Fruit fly (Drosophila melanogaster) whole organism, embryonic: ENCODE results near the gene Cyp28c1.
A peak's percentile ranks its signal among the peaks of the same experiment; 100 is the strongest.

ENCODE experiments used
- ATbp ChIP-seq: fragments of 200-800 bp; sonication (Bioruptor generic); optimal IDR thresholded peaks from 2 replicates; lab custom pipeline; 2017; ENCODE audit warnings: missing biosample characterization, mild to moderate bottlenecking, missing genetic modification characterization, missing genetic modification reagents
- Adf1 ChIP-seq: fragments of 200-800 bp; sonication (Bioruptor generic); IDR thresholded peaks from 2 replicates; pipeline ENCODE4 v1.3.6; 2022; ENCODE audit warnings: missing biosample characterization, missing genetic modification characterization
- Atf-2 ChIP-seq: fragments of 200-800 bp; sonication (Bioruptor generic); optimal IDR thresholded peaks from 2 replicates; lab custom pipeline; 2016; ENCODE audit warnings: missing biosample characterization, missing genetic modification characterization
- Atf3 ChIP-seq: fragments of 200-800 bp; sonication (Bioruptor generic); optimal IDR thresholded peaks from 3 replicates; lab custom pipeline; 2016; ENCODE audit warnings: missing biosample characterization, missing genetic modification characterization
- BEAF-32 ChIP-seq: fragments of 200-800 bp; sonication (Bioruptor generic); optimal IDR thresholded peaks from 3 replicates; lab custom pipeline; 2017; ENCODE audit warnings: missing biosample characterization, missing genetic modification characterization, mild to moderate bottlenecking, moderate library complexity, missing genetic modification reagents
- CG11695 ChIP-seq: fragments of 200-800 bp; sonication (Bioruptor generic); IDR thresholded peaks from 3 replicates; pipeline ENCODE4 v1.3.6; 2022; ENCODE audit warnings: missing biosample characterization, missing genetic modification characterization
- CG12299 ChIP-seq: fragments of 200-800 bp; sonication (Bioruptor generic); optimal IDR thresholded peaks from 2 replicates; lab custom pipeline; 2018; ENCODE audit warnings: missing biosample characterization, mild to moderate bottlenecking, missing genetic modification characterization
- CG12744 ChIP-seq: fragments of 200-800 bp; sonication (Bioruptor generic); optimal IDR thresholded peaks from 2 replicates; lab custom pipeline; 2016; ENCODE audit warnings: missing biosample characterization, missing genetic modification characterization
- CG12942 ChIP-seq: fragments of 200-800 bp; sonication (Bioruptor generic); optimal IDR thresholded peaks from 3 replicates; lab custom pipeline; 2016; ENCODE audit warnings: missing biosample characterization, missing genetic modification characterization
- CG15011 ChIP-seq: fragments of 200-800 bp; sonication (Bioruptor generic); optimal IDR thresholded peaks from 3 replicates; lab custom pipeline; 2018; ENCODE audit warnings: missing biosample characterization, mild to moderate bottlenecking, missing genetic modification characterization
- CG15479 ChIP-seq: fragments of 200-800 bp; sonication (Bioruptor generic); optimal IDR thresholded peaks from 3 replicates; lab custom pipeline; 2019; ENCODE audit warnings: missing biosample characterization, mild to moderate bottlenecking, missing genetic modification characterization, moderate library complexity
- CG17568 ChIP-seq: fragments of 200-800 bp; sonication (Bioruptor generic); optimal IDR thresholded peaks from 2 replicates; lab custom pipeline; 2018; ENCODE audit warnings: missing biosample characterization, mild to moderate bottlenecking, missing genetic modification characterization, moderate library complexity
- CG18476 ChIP-seq: fragments of 200-800 bp; sonication (Bioruptor generic); optimal IDR thresholded peaks from 2 replicates; lab custom pipeline; 2016; ENCODE audit warnings: missing biosample characterization, mild to moderate bottlenecking, missing genetic modification characterization
- CG2129 ChIP-seq: fragments of 200-800 bp; sonication (Bioruptor generic); IDR thresholded peaks from 2 replicates; pipeline ENCODE4 v1.3.6; 2022; ENCODE audit warnings: missing biosample characterization, missing genetic modification characterization; ENCODE audit not compliant: partially characterized antibody
- CG2712 ChIP-seq: fragments of 200-800 bp; optimal IDR thresholded peaks from 3 replicates; lab custom pipeline; 2019; ENCODE audit warnings: missing biosample characterization, mild to moderate bottlenecking, missing genetic modification characterization, moderate library complexity
- CG30020 ChIP-seq: fragments of 200-800 bp; optimal IDR thresholded peaks from 2 replicates; lab custom pipeline; 2019; ENCODE audit warnings: missing biosample characterization, mild to moderate bottlenecking, missing genetic modification characterization, moderate library complexity
- CG31224 ChIP-seq: fragments of 200-800 bp; sonication (Bioruptor generic); IDR thresholded peaks from 2 replicates; pipeline ENCODE4 v1.3.6; 2022; ENCODE audit warnings: missing biosample characterization, missing genetic modification characterization
- CG31365 ChIP-seq: fragments of 200-800 bp; sonication (Bioruptor generic); optimal IDR thresholded peaks from 2 replicates; lab custom pipeline; 2018; ENCODE audit warnings: missing biosample characterization, mild to moderate bottlenecking, missing genetic modification characterization
- CG32772 ChIP-seq: fragments of 200-800 bp; sonication (Bioruptor generic); IDR thresholded peaks from 2 replicates; pipeline ENCODE4 v1.3.6; 2022; ENCODE audit warnings: missing biosample characterization, missing genetic modification characterization
- CG6791 ChIP-seq: fragments of 200-800 bp; sonication (Bioruptor generic); IDR thresholded peaks from 3 replicates; pipeline ENCODE4 v1.3.6; 2022; ENCODE audit warnings: missing biosample characterization, missing genetic modification characterization; ENCODE audit not compliant: partially characterized antibody
- CG6854 ChIP-seq: fragments of 200-800 bp; sonication (Bioruptor generic); optimal IDR thresholded peaks from 3 replicates; lab custom pipeline; 2017; ENCODE audit warnings: missing biosample characterization, mild to moderate bottlenecking, missing genetic modification characterization
- CG7357 ChIP-seq: fragments of 200-800 bp; sonication (Bioruptor generic); IDR thresholded peaks from 3 replicates; pipeline ENCODE4 v1.3.6; 2022; ENCODE audit warnings: missing biosample characterization, missing genetic modification characterization
- CG9437 ChIP-seq: fragments of 200-800 bp; sonication (Bioruptor generic); optimal IDR thresholded peaks from 2 replicates; lab custom pipeline; 2018; ENCODE audit warnings: missing biosample characterization, mild to moderate bottlenecking, missing genetic modification characterization
- CG9797 ChIP-seq: fragments of 200-800 bp; sonication (Bioruptor generic); optimal IDR thresholded peaks from 3 replicates; lab custom pipeline; 2018; ENCODE audit warnings: missing biosample characterization, mild to moderate bottlenecking, missing genetic modification characterization
- D19A ChIP-seq: fragments of 200-800 bp; optimal IDR thresholded peaks from 3 replicates; lab custom pipeline; 2019; ENCODE audit warnings: missing biosample characterization, mild to moderate bottlenecking, missing genetic modification characterization, moderate library complexity
- Dll ChIP-seq: fragments of 200-800 bp; sonication (Bioruptor generic); IDR thresholded peaks from 4 replicates; pipeline ENCODE4 v1.3.6; 2022; ENCODE audit warnings: missing biosample characterization, missing genetic modification characterization; ENCODE audit not compliant: partially characterized antibody
- Hr3 ChIP-seq: fragments of 200-800 bp; sonication (Bioruptor generic); optimal IDR thresholded peaks from 3 replicates; lab custom pipeline; 2016; ENCODE audit warnings: missing biosample characterization, missing genetic modification characterization
- MESR4 ChIP-seq: fragments of 200-800 bp; sonication (Bioruptor generic); optimal IDR thresholded peaks from 2 replicates; lab custom pipeline; 2018; ENCODE audit warnings: missing biosample characterization, mild to moderate bottlenecking, missing genetic modification characterization, moderate library complexity
- MTF-1 ChIP-seq: fragments of 200-800 bp; sonication (Bioruptor generic); optimal IDR thresholded peaks from 2 replicates; lab custom pipeline; 2018; ENCODE audit warnings: missing biosample characterization, mild to moderate bottlenecking, missing genetic modification characterization, borderline replicate concordance
- Mad ChIP-seq: fragments of 200-800 bp; sonication (Bioruptor generic); optimal IDR thresholded peaks from 2 replicates; lab custom pipeline; 2016; ENCODE audit warnings: missing biosample characterization, missing genetic modification characterization
- NfI ChIP-seq: fragments of 200-800 bp; sonication (Bioruptor generic); optimal IDR thresholded peaks from 3 replicates; lab custom pipeline; 2018; ENCODE audit warnings: missing biosample characterization, mild to moderate bottlenecking, missing genetic modification characterization, moderate library complexity
- Rfx ChIP-seq: fragments of 200-800 bp; sonication (Bioruptor generic); IDR thresholded peaks from 2 replicates; pipeline ENCODE4 v1.3.6; 2022; ENCODE audit warnings: missing biosample characterization, missing genetic modification characterization
- Side ChIP-seq: fragments of 200-800 bp; sonication (Bioruptor generic); optimal IDR thresholded peaks from 2 replicates; lab custom pipeline; 2016; ENCODE audit warnings: missing biosample characterization, missing genetic modification characterization
- Taf1 ChIP-seq: fragments of 200-800 bp; sonication (Bioruptor generic); IDR thresholded peaks from 2 replicates; pipeline ENCODE4 v1.3.6; 2022; ENCODE audit warnings: missing biosample characterization, missing genetic modification characterization
- amos ChIP-seq: fragments of 200-800 bp; sonication (Bioruptor generic); IDR thresholded peaks from 2 replicates; pipeline ENCODE4 v1.3.6; 2022; ENCODE audit warnings: missing biosample characterization, missing genetic modification characterization; ENCODE audit not compliant: partially characterized antibody
- chn ChIP-seq: fragments of 200-800 bp; sonication (Bioruptor generic); optimal IDR thresholded peaks from 2 replicates; lab custom pipeline; 2016; ENCODE audit warnings: missing biosample characterization, missing genetic modification characterization
- cwo ChIP-seq: fragments of 200-800 bp; sonication (Bioruptor generic); optimal IDR thresholded peaks from 3 replicates; lab custom pipeline; 2017; ENCODE audit warnings: missing biosample characterization, missing genetic modification characterization, mild to moderate bottlenecking, moderate library complexity, missing genetic modification reagents
- disco-r ChIP-seq: fragments of 200-800 bp; sonication (Bioruptor generic); optimal IDR thresholded peaks from 2 replicates; lab custom pipeline; 2016; ENCODE audit warnings: missing biosample characterization, missing genetic modification characterization
- eve ChIP-seq, 2 experiments: fragments of >200 bp; optimal IDR thresholded peaks; 2 replicates each; lab custom pipeline; 2017; ENCODE audit warnings: missing biosample characterization in 2 of 2, missing genetic modification characterization in 2 of 2
- fru ChIP-seq: fragments of >200 bp; optimal IDR thresholded peaks from 2 replicates; lab custom pipeline; 2017
- fu2 ChIP-seq: fragments of 200-800 bp; sonication (Bioruptor generic); optimal IDR thresholded peaks from 2 replicates; lab custom pipeline; 2016; ENCODE audit warnings: missing biosample characterization, missing genetic modification characterization
- ham ChIP-seq: fragments of 200-800 bp; sonication (Bioruptor generic); IDR thresholded peaks from 2 replicates; pipeline ENCODE4 v1.3.6; 2022; ENCODE audit warnings: missing biosample characterization, missing genetic modification characterization
- ind ChIP-seq: fragments of 200-800 bp; sonication (Bioruptor generic); optimal IDR thresholded peaks from 3 replicates; lab custom pipeline; 2016; ENCODE audit warnings: missing biosample characterization, missing genetic modification characterization
- lab ChIP-seq: fragments of 200-800 bp; sonication (Bioruptor generic); optimal IDR thresholded peaks from 3 replicates; lab custom pipeline; 2017; ENCODE audit warnings: missing biosample characterization, missing genetic modification characterization, mild to moderate bottlenecking, moderate library complexity, missing genetic modification reagents
- lov ChIP-seq, 2 experiments: fragments of 200-800 bp in 1 of 2; fragments of >200 bp in 1 of 2; sonication (Bioruptor generic) in 1 of 2; IDR thresholded peaks in 1 of 2; optimal IDR thresholded peaks in 1 of 2; 2 replicates in 1 of 2; 3 replicates in 1 of 2; pipeline versions ENCODE4 v1.3.6 to Lab custom; 2017 to 2022; ENCODE audit warnings: missing biosample characterization in 1 of 2, missing genetic modification characterization in 1 of 2
- sima ChIP-seq: fragments of 200-800 bp; sonication (Bioruptor generic); optimal IDR thresholded peaks from 2 replicates; lab custom pipeline; 2016; ENCODE audit warnings: missing biosample characterization, missing genetic modification characterization
- tgo ChIP-seq: fragments of 200-800 bp; sonication (Bioruptor generic); IDR thresholded peaks from 3 replicates; pipeline ENCODE4 v1.3.6; 2022; ENCODE audit warnings: missing biosample characterization, missing genetic modification characterization
- tup ChIP-seq: fragments of 200-800 bp; sonication (Bioruptor generic); optimal IDR thresholded peaks from 2 replicates; lab custom pipeline; 2016; ENCODE audit warnings: missing biosample characterization, mild to moderate bottlenecking, missing genetic modification characterization, moderate library complexity
- unc-4 ChIP-seq: fragments of 200-800 bp; sonication (Bioruptor generic); IDR thresholded peaks from 2 replicates; pipeline ENCODE4 v1.3.6; 2022; ENCODE audit warnings: missing biosample characterization, missing genetic modification characterization; ENCODE audit not compliant: partially characterized antibody

The Cyp28c1 gene

dm6 chrX:11848507-11849264, 9.3 kb downstream of the Cyp28c1 start (continued):
- TF ChIP-seq Adf1 (GFP tag; lab: Robert Waterston, UW) (no peak), ATbp (GFP tag; lab: Kevin White, UChicago) (peak; percentile 45), disco-r (GFP tag; lab: Kevin White, UChicago) (no peak), CG2712 (peak; percentile 53), CG9797 (GFP tag; lab: Kevin White, UChicago) (no peak), fru (lab: Kevin White, UChicago) (no peak), Atf-2 (no peak), CG15479 (GFP tag; lab: Kevin White, UChicago) (no peak), tup (GFP tag; lab: Kevin White, UChicago) (no peak), CG15011 (GFP tag; lab: Kevin White, UChicago) (peak; percentile 5), D19A (tag; lab: Kevin White, UChicago) (peak; percentile 42), CG30020 (tag; lab: Kevin White, UChicago) (no peak), CG12744 (GFP tag; lab: Kevin White, UChicago) (no peak), CG9437 (GFP tag; lab: Kevin White, UChicago) (peak; percentile 14), NfI (GFP tag; lab: Kevin White, UChicago) (no peak), CG31224 (GFP tag; lab: Robert Waterston, UW) (no peak), Rfx (GFP tag; lab: Robert Waterston, UW) (0 out of 2 replicates have a peak, but pooled peaks have one; percentile 36), MESR4 (GFP tag; lab: Kevin White, UChicago) (no peak), unc-4 (GFP tag; lab: Robert Waterston, UW) (no peak), Hr3 (GFP tag; lab: Kevin White, UChicago) (peak; percentile 6), CG12942 (no peak), Taf1 (GFP tag; lab: Robert Waterston, UW) (no peak), sima (no peak), eve (GFP tag; optimal IDR thresholded peaks at IDR 0.05; lab: Kevin White, UChicago) (no peak), cwo (peak; percentile 43), MTF-1 (GFP tag; lab: Kevin White, UChicago) (no peak), CG18476 (GFP tag; lab: Kevin White, UChicago) (peak; percentile 15), CG31365 (tag; lab: Kevin White, UChicago) (no peak), chn (no peak), tgo (GFP tag; lab: Robert Waterston, UW) (peak; percentile 69), Dll (no peak), lov (optimal IDR thresholded peaks at IDR 0.05; lab: Kevin White, UChicago) (no peak), lov (GFP tag; IDR thresholded peaks at IDR 0.05; lab: Robert Waterston, UW) (no peak), CG6791 (GFP tag; lab: Robert Waterston, UW) (no peak), ham (GFP tag; lab: Robert Waterston, UW) (no peak), CG7357 (GFP tag; lab: Robert Waterston, UW) (no peak), BEAF-32 (GFP tag; lab: Kevin White, UChicago) (no peak), fu2 (GFP tag; lab: Kevin White, UChicago) (no peak), CG6854 (GFP tag; lab: Kevin White, UChicago) (no peak), ind (peak; percentile 13), CG32772 (GFP tag; lab: Robert Waterston, UW) (peak; percentile 35), Side (GFP tag; lab: Kevin White, UChicago) (no peak), lab (peak; percentile 53), amos (no peak), Mad (GFP tag; lab: Kevin White, UChicago) (no peak), CG2129 (no peak), Atf3 (GFP tag; lab: Kevin White, UChicago) (no peak), CG11695 (GFP tag; lab: Robert Waterston, UW) (0 out of 3 replicates have a peak, but pooled peaks have one; percentile 19), CG17568 (GFP tag; lab: Kevin White, UChicago) (peak; percentile 0), CG12299 (tag; lab: Kevin White, UChicago) (peak; percentile 13)
